Fruit fly (Drosophila melanogaster): Measurements from ENCODE around the gene Mur89F.

DNA sequence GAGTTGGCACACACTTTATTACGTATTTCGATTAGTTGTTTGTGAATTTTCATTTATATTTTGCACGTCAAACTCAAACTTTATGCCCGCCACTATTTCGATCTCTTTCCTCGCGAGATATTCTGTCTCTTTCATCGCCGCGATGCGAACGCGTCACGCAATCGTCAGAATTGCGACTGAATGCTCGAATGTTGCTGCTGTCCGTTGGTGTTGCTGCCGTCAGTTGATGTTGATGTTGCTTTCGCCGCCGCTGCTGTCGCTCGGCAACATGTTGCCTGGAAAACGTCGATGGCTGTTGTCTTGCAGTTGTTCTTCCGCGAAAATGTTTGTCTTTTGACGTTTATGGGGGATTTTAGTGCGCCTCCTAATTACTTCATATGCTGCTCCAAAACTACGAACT lies 45.8 kb upstream of the Mur89F start:
- TF ChIP-seq fru (GFP tag; optimal IDR thresholded peaks at IDR 0.05) (no peak), CG32264 (GFP tag; optimal IDR thresholded peaks at IDR 0.05) (no peak), Myc (optimal IDR thresholded peaks at IDR 0.05) (no peak)
